Worm (Caenorhabditis elegans) whole organism, L4 larva: ENCODE data around the gene R05F9.7.

ENCODE experiments used
- F44E2.7 ChIP-seq: fragments of 200-800 bp; sonication (Bioruptor generic); IDR thresholded peaks from 2 replicates; pipeline ENCODE4 v2.1.2; 2022; ENCODE audit warnings: missing genetic modification characterization, missing compliant biosample characterization
- ceh-82 ChIP-seq: sonication (generic microtip); optimal IDR thresholded peaks from 2 replicates; lab custom pipeline; 2017; ENCODE audit warnings: missing biosample characterization, missing genetic modification characterization
- lin-15B ChIP-seq: fragments of 150-350 bp; sonication (generic microtip); optimal IDR thresholded peaks from 3 replicates; lab custom pipeline; 2014; ENCODE audit warnings: missing biosample characterization, missing genetic modification characterization
- lsy-2 ChIP-seq, 2 experiments: fragments of 150-350 bp in 1 of 2; sonication (generic microtip) in 1 of 2; optimal IDR thresholded peaks; 2 replicates each; lab custom pipeline; 2014 to 2017; ENCODE audit warnings: missing biosample characterization in 2 of 2, missing genetic modification characterization in 2 of 2
- mdl-1 ChIP-seq, 2 experiments: fragments of 150-350 bp in 1 of 2; sonication (generic microtip) in 1 of 2; optimal IDR thresholded peaks; 2 replicates each; lab custom pipeline; 2014 to 2017; ENCODE audit warnings: missing biosample characterization in 2 of 2, missing genetic modification characterization in 2 of 2
- nhr-28 ChIP-seq: fragments of 150-350 bp; optimal IDR thresholded peaks from 2 replicates; lab custom pipeline; 2014; ENCODE audit warnings: missing biosample characterization, missing genetic modification characterization
- nhr-48 ChIP-seq: sonication (generic microtip); optimal IDR thresholded peaks from 2 replicates; lab custom pipeline; 2016; ENCODE audit warnings: mild to moderate bottlenecking, missing genetic modification characterization, missing compliant biosample characterization
- nhr-76 ChIP-seq: fragments of 150-350 bp; optimal IDR thresholded peaks from 2 replicates; lab custom pipeline; 2014; ENCODE audit warnings: missing biosample characterization, missing genetic modification characterization
- nhr-77 ChIP-seq: fragments of 150-350 bp; optimal IDR thresholded peaks from 2 replicates; lab custom pipeline; 2014; ENCODE audit warnings: missing biosample characterization, missing genetic modification characterization
- pha-4 ChIP-seq, 2 experiments: fragments of 150-350 bp in 1 of 2; fragments of 200-800 bp in 1 of 2; sonication (Bioruptor generic) in 1 of 2; IDR thresholded peaks in 1 of 2; optimal IDR thresholded peaks in 1 of 2; 2 replicates each; pipeline versions ENCODE4 v1.3.6 to Lab custom; 2014 to 2022; ENCODE audit warnings: missing genetic modification characterization in 2 of 2, missing genetic modification reagents in 2 of 2, missing biosample characterization in 1 of 2, missing compliant biosample characterization in 1 of 2
- snpc-4 ChIP-seq: fragments of 150-350 bp; optimal IDR thresholded peaks from 2 replicates; lab custom pipeline; 2014; ENCODE audit warnings: missing biosample characterization, missing genetic modification characterization

DNA sequence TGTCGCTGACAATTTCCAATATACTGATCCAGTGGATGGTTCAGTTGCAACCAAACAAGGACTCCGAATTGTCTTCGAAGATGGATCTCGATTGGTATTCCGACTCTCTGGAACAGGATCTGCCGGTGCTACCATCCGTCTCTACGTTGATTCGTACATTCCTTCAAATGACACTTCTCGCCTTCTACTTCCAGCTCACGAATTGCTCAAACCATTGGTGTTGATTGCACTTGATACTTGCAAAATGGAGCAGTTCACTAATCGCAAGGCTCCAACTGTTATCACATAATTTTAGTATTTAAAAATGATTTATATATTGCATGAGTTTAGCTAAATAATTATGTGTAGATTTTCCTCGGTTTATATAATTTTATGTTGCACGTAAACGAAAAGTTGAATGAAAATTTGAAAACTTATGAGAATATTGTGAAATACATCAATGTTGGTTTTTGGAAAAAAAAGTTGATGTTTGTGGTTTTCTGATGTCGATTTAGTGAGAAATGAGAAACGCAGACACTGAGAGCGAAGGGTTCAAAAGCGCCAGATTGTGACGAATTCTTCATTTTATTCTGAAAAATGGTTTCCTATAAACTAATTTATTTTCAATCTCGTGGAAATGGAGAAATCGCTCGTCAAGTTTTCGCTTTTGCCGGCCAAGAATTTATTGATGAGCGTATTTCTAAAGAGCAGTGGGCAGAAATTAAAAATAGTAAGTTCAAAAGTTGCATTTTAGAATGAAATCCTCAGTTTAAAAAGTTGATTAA lies 5.1 kb downstream of the R05F9.7 start, which contains the start of gene gst-9:
- TF ChIP-seq ceh-82 (tag; lab: Kevin White, UChicago) (no peak), lin-15B (tag; lab: Kevin White, UChicago) (no peak), F44E2.7 (GFP tag; lab: Robert Waterston, UW) (no peak), mdl-1 (tag; optimal IDR thresholded peaks at IDR 0.05; lab: Kevin White, UChicago) (no peak), pha-4 (GFP tag; IDR thresholded peaks at IDR 0.05; lab: Robert Waterston, UW) (0 out of 2 replicates have a peak, but pooled peaks have one; percentile 52), pha-4 (tag; optimal IDR thresholded peaks at IDR 0.05; lab: Kevin White, UChicago) (no peak), nhr-28 (tag; lab: Kevin White, UChicago) (peak; percentile 56), snpc-4 (tag; lab: Kevin White, UChicago) (no peak), nhr-48 (tag; lab: Kevin White, UChicago) (no peak), lsy-2 (tag; optimal IDR thresholded peaks at IDR 0.05; lab: Kevin White, UChicago) (peak in 1 of 2 experiments; percentile 61), nhr-76 (tag; lab: Kevin White, UChicago) (no peak), nhr-77 (no peak)
